Worm (Caenorhabditis elegans): ENCODE results near the gene chil-27.

ce11 chrII:9445368-9445767 is 32.3 kb upstream of the chil-27 start, which contains the start of gene R09D1.13:
- TF ChIP-seq ceh-36 (tag; optimal IDR thresholded peaks at IDR 0.05) (no peak), tbx-37 (GFP tag; conservative IDR thresholded peaks at IDR 0.05) (no peak), ceh-13 (GFP tag; optimal IDR thresholded peaks at IDR 0.05) (no peak), ama-1 (optimal IDR thresholded peaks at IDR 0.05) (no peak), tbx-11 (GFP tag; IDR thresholded peaks at IDR 0.05) (no peak), sea-1 (GFP tag; conservative IDR thresholded peaks at IDR 0.05) (no peak), scrt-1 (GFP tag; IDR thresholded peaks at IDR 0.05) (no peak), hmg-4 (GFP tag; optimal IDR thresholded peaks at IDR 0.05) (no peak), B0310.2 (tag; optimal IDR thresholded peaks at IDR 0.05) (no peak), F13C5.2 (tag; optimal IDR thresholded peaks at IDR 0.05) (no peak), ets-7 (tag; optimal IDR thresholded peaks at IDR 0.05) (no peak), hnd-1 (tag; optimal IDR thresholded peaks at IDR 0.05) (no peak)
